Worm (Caenorhabditis elegans): Measurements from ENCODE around the gene C06H5.12.
"Not testable (repeated sequence)": the region's sequence is repeated elsewhere in the genome, so short reads cannot be mapped to it uniquely, and the experiment has no call there.

C06H5.12 gene

DNA sequence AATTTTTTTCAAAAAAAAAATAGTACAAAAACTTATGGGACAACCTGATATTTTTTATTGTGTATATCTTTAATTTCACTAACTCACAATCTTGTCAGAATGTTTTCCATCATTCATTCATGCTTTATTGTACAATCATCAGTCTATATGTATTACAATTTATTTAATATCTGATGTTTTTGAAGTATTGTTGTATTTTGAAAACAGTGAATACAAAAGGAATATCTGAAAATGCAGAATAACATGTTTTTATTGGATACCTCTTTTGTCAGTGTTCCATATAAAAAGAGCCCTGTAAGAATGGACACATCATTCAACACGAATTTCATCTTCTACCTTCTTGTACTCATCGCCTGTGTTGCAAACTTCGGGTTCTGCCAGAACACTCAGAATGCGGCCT is 9.2 kb downstream of the C06H5.12 start, which contains the start of gene C06H5.14:
TSS of gene C06H5.14 (plus strand) at position 301 of the 400 bp plus-strand sequence.
- not testable (repeated sequence) for TF ChIP-seq snpc-4 (GFP tag; optimal IDR thresholded peaks at IDR 0.05); snpc-4 (tag; optimal IDR thresholded peaks at IDR 0.05); F55B11.4 (tag; optimal IDR thresholded peaks at IDR 0.05; ENCODE audit: borderline replicate concordance, insufficient read depth); mes-4 (tag; optimal IDR thresholded peaks at IDR 0.05)

DNA sequence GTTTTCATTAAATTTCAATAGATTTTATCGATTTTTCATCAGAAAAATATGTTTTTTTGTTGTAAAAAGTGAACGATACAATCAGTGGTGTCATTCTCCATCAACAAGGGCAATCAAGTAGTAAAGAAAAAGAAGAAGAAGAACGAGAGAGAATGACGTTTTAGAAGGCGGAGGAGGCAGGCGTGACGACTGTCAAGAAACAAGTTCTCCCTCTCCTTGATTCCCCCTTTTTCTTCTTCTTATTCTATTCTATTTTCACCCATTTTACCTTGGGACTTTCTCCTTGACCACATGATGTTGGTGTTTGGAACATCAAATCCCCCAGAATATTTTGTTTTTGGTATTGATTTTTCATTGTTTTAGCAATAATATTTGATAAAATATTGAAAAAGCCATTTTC is 11.2 kb downstream of the C06H5.12 start:
- no peak for TF ChIP-seq nfya-1 (tag; optimal IDR thresholded peaks at IDR 0.05; ENCODE audit: borderline replicate concordance, insufficient read depth)
- no peak for TF ChIP-seq unc-62 (GFP tag; optimal IDR thresholded peaks at IDR 0.05)
- TF ChIP-seq ceh-27 (GFP tag; optimal IDR thresholded peaks at IDR 0.05), result no peak
- TF ChIP-seq lin-40 (tag; optimal IDR thresholded peaks at IDR 0.05), result no peak
- TF ChIP-seq nfya-2 (GFP tag; IDR thresholded peaks at IDR 0.05), result no peak
- no peak for TF ChIP-seq ztf-28 (GFP tag; IDR thresholded peaks at IDR 0.05)

DNA sequence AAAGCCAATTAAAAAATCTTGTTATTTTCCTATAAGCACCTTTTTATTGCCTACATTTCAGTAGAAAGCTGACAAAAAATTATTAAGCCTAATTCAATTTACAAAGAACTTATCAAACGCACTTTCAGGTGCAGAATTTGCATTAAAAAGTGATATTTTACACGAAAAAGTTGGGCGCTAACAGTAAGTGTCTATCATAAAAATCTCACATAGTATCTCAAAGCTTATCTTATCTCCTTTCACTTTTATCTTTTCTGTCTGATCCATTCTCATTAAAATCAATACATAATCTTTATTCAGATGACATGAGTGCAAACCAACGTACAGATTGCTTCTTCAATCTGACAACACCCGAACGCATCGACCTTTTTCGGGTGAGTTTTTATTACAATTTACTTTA is 15.4 kb downstream of the C06H5.12 start, which contains the start of gene dcar-1:
TSS of gene dcar-1 (plus strand) at position 301 of the 400 bp plus-strand sequence.
- TF ChIP-seq B0261.1 (tag; optimal IDR thresholded peaks at IDR 0.05) (no peak), madf-3 (GFP tag; IDR thresholded peaks at IDR 0.05) (no peak), ztf-6 (GFP tag; IDR thresholded peaks at IDR 0.05) (no peak), dpl-1 (GFP tag; optimal IDR thresholded peaks at IDR 0.05) (no peak), somi-1 (GFP tag; optimal IDR thresholded peaks at IDR 0.05) (no peak), lin-35 (GFP tag; optimal IDR thresholded peaks at IDR 0.05) (no peak), xnd-1 (tag; optimal IDR thresholded peaks at IDR 0.05) (no peak), hlh-12 (tag; optimal IDR thresholded peaks at IDR 0.05) (no peak), ceh-91 (GFP tag; IDR thresholded peaks at IDR 0.05) (no peak), nfya-2 (GFP tag; IDR thresholded peaks at IDR 0.05) (no peak), hsf-1 (GFP tag; IDR thresholded peaks at IDR 0.05) (no peak), cebp-1 (GFP tag; IDR thresholded peaks at IDR 0.05) (no peak), cebp-1 (tag; optimal IDR thresholded peaks at IDR 0.05) (no peak), B0019.2 (GFP tag; conservative IDR thresholded peaks at IDR 0.05) (no peak), ztf-26 (tag; optimal IDR thresholded peaks at IDR 0.05) (no peak), F10E7.11 (tag; optimal IDR thresholded peaks at IDR 0.05) (no peak)

DNA sequence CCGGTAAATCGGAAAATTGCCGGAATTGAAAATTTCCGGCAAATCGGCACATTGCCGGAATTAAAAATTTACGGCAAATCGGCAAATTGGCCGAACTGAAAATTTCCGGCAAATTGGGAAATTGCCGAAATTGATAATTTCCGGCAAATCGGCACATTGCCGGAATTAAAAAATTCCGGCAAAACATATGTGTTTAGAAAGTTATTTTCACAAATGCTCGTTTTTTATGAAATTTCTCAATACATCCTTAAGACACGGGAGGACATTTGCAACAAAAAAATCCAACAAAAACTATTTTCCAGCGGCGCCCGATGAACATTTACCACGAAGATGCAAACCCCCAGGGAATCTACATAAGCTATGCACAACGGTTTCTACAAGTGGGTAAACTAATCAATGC is 24.1 kb downstream of the C06H5.12 start, which contains the start of gene C06H5.8:
TSS of gene C06H5.8 (plus strand) at position 301 of the 400 bp plus-strand sequence.
- TF ChIP-seq C06A6.2 (GFP tag; conservative IDR thresholded peaks at IDR 0.05), result no peak
- no peak for TF ChIP-seq F39B2.1 (GFP tag; IDR thresholded peaks at IDR 0.05)
- TF ChIP-seq ceh-27 (GFP tag; optimal IDR thresholded peaks at IDR 0.05), result no peak
- no peak for TF ChIP-seq T26A5.8 (tag; optimal IDR thresholded peaks at IDR 0.05)
- no peak for TF ChIP-seq ekl-4 (GFP tag; IDR thresholded peaks at IDR 0.05)
- TF ChIP-seq nhr-120 (GFP tag; IDR thresholded peaks at IDR 0.05), result no peak
- no peak for TF ChIP-seq mxl-1 (tag; optimal IDR thresholded peaks at IDR 0.05)
- no peak for TF ChIP-seq sdz-38 (tag; optimal IDR thresholded peaks at IDR 0.05)
- no peak for TF ChIP-seq tbx-9 (tag; optimal IDR thresholded peaks at IDR 0.05; ENCODE audit: borderline replicate concordance)
- no peak for TF ChIP-seq tlf-1 (GFP tag; optimal IDR thresholded peaks at IDR 0.05)
- TF ChIP-seq snpc-1.1 (tag; optimal IDR thresholded peaks at IDR 0.05; ENCODE audit: insufficient read depth), result no peak
- TF ChIP-seq let-607 (tag; optimal IDR thresholded peaks at IDR 0.05), result no peak
- no peak for TF ChIP-seq nhr-80 (tag; optimal IDR thresholded peaks at IDR 0.05)
- no peak for TF ChIP-seq attf-5 (GFP tag; optimal IDR thresholded peaks at IDR 0.05)
- no peak for TF ChIP-seq zim-3 (tag; optimal IDR thresholded peaks at IDR 0.05)

Measured in whole organism, young adult.